Worm (Caenorhabditis elegans) whole organism, L3 larva: ENCODE data around the gene F47B8.3.
A peak's percentile ranks its signal among the peaks of the same experiment; 100 is the strongest.

Source experiments
- R02D3.7 ChIP-seq: fragments of 150-350 bp; optimal IDR thresholded peaks from 2 replicates; lab custom pipeline; 2014; ENCODE audit warnings: missing biosample characterization, missing genetic modification characterization
- ZK546.5 ChIP-seq: sonication (generic microtip); optimal IDR thresholded peaks from 2 replicates; lab custom pipeline; 2017; ENCODE audit warnings: missing biosample characterization, missing genetic modification characterization
- aly-2 ChIP-seq: fragments of 150-350 bp; optimal IDR thresholded peaks from 2 replicates; lab custom pipeline; 2014; ENCODE audit warnings: missing biosample characterization, missing genetic modification characterization
- ceh-16 ChIP-seq: sonication (generic microtip); optimal IDR thresholded peaks from 2 replicates; lab custom pipeline; 2017; ENCODE audit warnings: missing biosample characterization, missing genetic modification characterization
- ceh-28 ChIP-seq: fragments of 150-350 bp; optimal IDR thresholded peaks from 2 replicates; lab custom pipeline; 2014; ENCODE audit warnings: missing biosample characterization, missing genetic modification reagents, missing genetic modification characterization
- ceh-82 ChIP-seq: fragments of 150-350 bp; optimal IDR thresholded peaks from 2 replicates; lab custom pipeline; 2014; ENCODE audit warnings: missing biosample characterization, missing genetic modification characterization
- ceh-9 ChIP-seq: sonication (generic microtip); optimal IDR thresholded peaks from 2 replicates; lab custom pipeline; 2018; ENCODE audit warnings: missing biosample characterization, missing genetic modification characterization
- daf-12 ChIP-seq: fragments of 150-350 bp; optimal IDR thresholded peaks from 2 replicates; lab custom pipeline; 2014; ENCODE audit warnings: missing biosample characterization, missing genetic modification reagents, missing genetic modification characterization
- egl-27 ChIP-seq: sonication (generic microtip); optimal IDR thresholded peaks from 4 replicates; lab custom pipeline; 2017; ENCODE audit warnings: missing biosample characterization, missing genetic modification reagents, missing genetic modification characterization
- egl-5 ChIP-seq: fragments of 150-350 bp; optimal IDR thresholded peaks from 2 replicates; lab custom pipeline; 2017; ENCODE audit warnings: missing biosample characterization, missing genetic modification reagents, missing genetic modification characterization, inconsistent platforms
- elt-1 ChIP-seq: fragments of 150-350 bp; optimal IDR thresholded peaks from 2 replicates; lab custom pipeline; 2014; ENCODE audit warnings: missing biosample characterization, missing genetic modification characterization
- elt-2 ChIP-seq: sonication (generic microtip); optimal IDR thresholded peaks from 2 replicates; lab custom pipeline; 2016; ENCODE audit warnings: missing genetic modification reagents, mild to moderate bottlenecking, missing genetic modification characterization, missing compliant biosample characterization
- elt-3 ChIP-seq, 3 experiments: fragments of 150-350 bp in 1 of 3; sonication (generic microtip) in 2 of 3; optimal IDR thresholded peaks; 2 replicates in 2 of 3; 4 replicates in 1 of 3; lab custom pipeline; 2014 to 2017; ENCODE audit warnings: missing biosample characterization in 3 of 3, missing genetic modification characterization in 3 of 3
- fkh-2 ChIP-seq: fragments of 150-350 bp; optimal IDR thresholded peaks from 2 replicates; lab custom pipeline; 2014; ENCODE audit warnings: missing biosample characterization, missing genetic modification reagents, missing genetic modification characterization
- hmg-11 ChIP-seq: sonication (generic microtip); optimal IDR thresholded peaks from 2 replicates; lab custom pipeline; 2016; ENCODE audit warnings: missing genetic modification characterization, missing compliant biosample characterization
- jun-1 ChIP-seq: fragments of 150-350 bp; optimal IDR thresholded peaks from 2 replicates; lab custom pipeline; 2014; ENCODE audit warnings: missing biosample characterization, missing genetic modification reagents, missing genetic modification characterization
- lin-15B ChIP-seq: fragments of 150-350 bp; optimal IDR thresholded peaks from 2 replicates; lab custom pipeline; 2014; ENCODE audit warnings: missing biosample characterization, missing genetic modification characterization
- mml-1 ChIP-seq: fragments of 150-350 bp; sonication (generic microtip); optimal IDR thresholded peaks from 3 replicates; lab custom pipeline; 2014; ENCODE audit warnings: missing biosample characterization, missing genetic modification characterization
- nfya-1 ChIP-seq: sonication (generic microtip); optimal IDR thresholded peaks from 2 replicates; lab custom pipeline; 2017; ENCODE audit warnings: missing genetic modification characterization, mild to moderate bottlenecking, missing compliant biosample characterization, antibody characterized with exemption, moderate library complexity; ENCODE audit not compliant: insufficient read depth
- nhr-11 ChIP-seq: fragments of 150-350 bp; optimal IDR thresholded peaks from 2 replicates; lab custom pipeline; 2014; ENCODE audit warnings: missing biosample characterization, missing genetic modification characterization
- nhr-12 ChIP-seq: fragments of 150-350 bp; optimal IDR thresholded peaks from 2 replicates; lab custom pipeline; 2014; ENCODE audit warnings: missing biosample characterization, missing genetic modification characterization
- nhr-23 ChIP-seq: fragments of 150-350 bp; optimal IDR thresholded peaks from 2 replicates; lab custom pipeline; 2014; ENCODE audit warnings: missing biosample characterization, missing genetic modification reagents, missing genetic modification characterization
- nhr-237 ChIP-seq: fragments of 150-350 bp; optimal IDR thresholded peaks from 2 replicates; lab custom pipeline; 2014; ENCODE audit warnings: missing biosample characterization, missing genetic modification characterization
- nhr-25 ChIP-seq: sonication (generic microtip); optimal IDR thresholded peaks from 2 replicates; lab custom pipeline; 2017; ENCODE audit warnings: missing biosample characterization, missing genetic modification characterization
- nhr-28 ChIP-seq: fragments of 150-350 bp; optimal IDR thresholded peaks from 2 replicates; lab custom pipeline; 2014; ENCODE audit warnings: missing biosample characterization, missing genetic modification characterization
- nhr-43 ChIP-seq: sonication (generic microtip); optimal IDR thresholded peaks from 2 replicates; lab custom pipeline; 2016; ENCODE audit warnings: mild to moderate bottlenecking, missing genetic modification characterization, missing compliant biosample characterization; ENCODE audit not compliant: poor library complexity, severe bottlenecking
- nhr-76 ChIP-seq: fragments of 150-350 bp; sonication (generic microtip); optimal IDR thresholded peaks from 5 replicates; lab custom pipeline; 2014; ENCODE audit warnings: missing biosample characterization, missing genetic modification characterization
- pha-4 ChIP-seq: fragments of 150-350 bp; optimal IDR thresholded peaks from 2 replicates; lab custom pipeline; 2014; ENCODE audit warnings: missing biosample characterization, missing genetic modification reagents, missing genetic modification characterization
- pqm-1 ChIP-seq: fragments of 150-350 bp; optimal IDR thresholded peaks from 2 replicates; lab custom pipeline; 2017; ENCODE audit warnings: missing biosample characterization, missing genetic modification characterization, inconsistent platforms
- sea-2 ChIP-seq: fragments of 150-350 bp; sonication (generic microtip); optimal IDR thresholded peaks from 4 replicates; lab custom pipeline; 2014; ENCODE audit warnings: missing biosample characterization, missing genetic modification reagents, missing genetic modification characterization
- skn-1 ChIP-seq: fragments of 150-350 bp; optimal IDR thresholded peaks from 2 replicates; lab custom pipeline; 2014; ENCODE audit warnings: missing biosample characterization, missing genetic modification characterization
- snpc-4 ChIP-seq: fragments of 150-350 bp; optimal IDR thresholded peaks from 2 replicates; lab custom pipeline; 2014; ENCODE audit warnings: missing biosample characterization, missing genetic modification characterization
- unc-62 ChIP-seq: fragments of 150-350 bp; sonication (generic microtip); optimal IDR thresholded peaks from 4 replicates; lab custom pipeline; 2014; ENCODE audit warnings: missing biosample characterization, missing genetic modification reagents, missing genetic modification characterization
- zag-1 ChIP-seq: fragments of 150-350 bp; optimal IDR thresholded peaks from 2 replicates; lab custom pipeline; 2014; ENCODE audit warnings: missing biosample characterization, missing genetic modification characterization
- ztf-11 ChIP-seq: fragments of 150-350 bp; optimal IDR thresholded peaks from 2 replicates; lab custom pipeline; 2014; ENCODE audit warnings: missing biosample characterization, missing genetic modification characterization
- ztf-4 ChIP-seq: fragments of 150-350 bp; optimal IDR thresholded peaks from 2 replicates; lab custom pipeline; 2014; ENCODE audit warnings: missing biosample characterization, missing genetic modification characterization

F47B8.3 gene

DNA sequence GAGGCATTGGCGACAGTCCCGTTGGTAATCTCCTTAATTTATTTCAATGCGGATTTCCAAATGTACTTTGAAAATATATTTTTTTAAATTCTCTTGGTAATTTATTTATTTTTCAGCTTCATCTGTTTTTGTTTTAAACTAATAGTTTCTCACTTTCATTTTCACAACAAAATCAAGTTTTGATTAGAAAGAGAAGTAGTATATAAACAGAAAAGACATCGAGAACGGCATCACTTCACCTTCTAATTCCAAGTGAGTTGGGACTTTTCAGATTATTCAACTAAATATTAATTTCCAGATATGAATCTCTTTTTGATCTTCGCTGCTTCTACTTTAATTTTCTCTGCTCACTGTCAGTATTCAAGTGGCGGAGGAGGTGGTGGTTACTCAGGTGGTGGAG, 2.6 kb downstream of the F47B8.3 start, which contains the start of gene F47B8.14:
F47B8.14 (plus strand) TSS at position 301 of the 400 bp plus-strand sequence.
- no peak for TF ChIP-seq hmg-11 (tag; lab: Kevin White, UChicago)
- no peak for TF ChIP-seq egl-27 (tag; lab: Kevin White, UChicago)
- no peak for TF ChIP-seq daf-12 (tag; lab: Kevin White, UChicago)
- no peak for TF ChIP-seq nhr-237
- no peak for TF ChIP-seq nhr-23 (tag; lab: Kevin White, UChicago)
- no peak for TF ChIP-seq lin-15B
- TF ChIP-seq nhr-76 = no peak
- no peak for TF ChIP-seq pqm-1 (tag; lab: Kevin White, UChicago)
- TF ChIP-seq nhr-25 (tag; lab: Kevin White, UChicago) = no peak
- no peak for TF ChIP-seq elt-1 (tag; lab: Kevin White, UChicago)
- TF ChIP-seq jun-1 (tag; lab: Kevin White, UChicago) = no peak
- TF ChIP-seq nhr-28 (tag; lab: Kevin White, UChicago) = no peak
- TF ChIP-seq, all 47 proteins: peak for 0

DNA sequence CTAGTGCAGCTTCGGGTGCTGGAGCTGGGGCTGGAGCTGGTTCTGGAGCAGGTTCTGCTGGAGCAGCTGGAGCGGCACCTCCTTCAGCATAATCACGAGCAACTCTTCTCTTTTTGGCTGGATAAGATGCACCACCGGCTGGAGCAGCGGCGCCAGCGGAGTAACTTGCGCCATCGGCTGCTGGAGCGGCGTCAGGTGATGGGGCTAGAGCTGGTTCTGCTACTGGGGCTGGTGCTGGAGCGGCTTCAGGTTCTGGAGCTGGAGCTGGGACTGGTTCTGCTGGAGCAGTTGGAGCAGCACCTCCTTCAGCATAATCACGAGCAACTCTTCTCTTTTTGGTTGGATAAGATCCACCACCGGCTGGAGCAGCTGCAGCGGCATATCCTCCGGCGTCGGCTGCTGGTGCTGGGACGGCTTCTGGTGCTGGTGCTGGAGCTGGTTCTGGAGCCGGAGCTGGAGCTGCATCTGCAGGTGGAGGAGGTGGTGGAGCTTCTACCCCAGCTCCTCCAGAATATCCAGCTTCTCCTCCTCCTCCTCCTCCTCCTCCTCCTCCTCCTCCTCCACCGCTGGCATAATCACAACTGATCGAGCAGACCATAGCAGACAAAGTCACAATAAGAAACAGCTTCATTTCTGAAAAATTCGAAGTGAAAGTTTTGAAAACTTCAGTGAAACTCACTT, 3.6 kb downstream of the F47B8.3 start, which contains the start of gene F47B8.13:
F47B8.13 (minus strand) TSS at position 631 of the 681 bp plus-strand sequence.
- TF ChIP-seq nhr-28 (tag; lab: Kevin White, UChicago) (no peak), fkh-2 (tag; lab: Kevin White, UChicago) (no peak), ceh-28 (tag; lab: Kevin White, UChicago) (no peak), egl-5 (tag; lab: Kevin White, UChicago) (no peak), pha-4 (tag; lab: Kevin White, UChicago) (no peak), nhr-12 (tag; lab: Kevin White, UChicago) (no peak), nhr-25 (tag; lab: Kevin White, UChicago) (no peak), pqm-1 (tag; lab: Kevin White, UChicago) (no peak), lin-15B (no peak), nfya-1 (tag; lab: Kevin White, UChicago) (no peak), ZK546.5 (tag; lab: Kevin White, UChicago) (no peak), ceh-9 (tag; lab: Kevin White, UChicago) (no peak)

DNA sequence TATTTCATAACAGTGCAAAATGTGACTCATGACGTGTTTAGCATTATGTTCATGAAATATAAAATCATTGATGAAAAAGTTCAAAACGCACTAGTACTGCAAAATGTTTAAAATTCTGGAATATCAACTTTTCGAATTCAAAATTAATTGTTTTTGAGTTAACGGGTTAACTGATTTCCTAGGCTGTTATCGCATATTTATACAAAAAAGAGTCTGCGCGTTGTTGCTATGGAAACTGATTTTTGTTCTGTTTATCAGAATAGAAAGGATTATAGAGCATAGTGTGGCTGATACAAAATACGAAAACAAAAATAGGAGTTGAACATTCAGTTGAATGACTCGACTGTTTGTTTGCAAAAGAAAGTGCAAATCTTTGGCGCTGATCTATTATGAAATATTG, 5.2 kb downstream of the F47B8.3 start:
- no peak for TF ChIP-seq lin-15B
- TF ChIP-seq zag-1 (tag; lab: Kevin White, UChicago) = no peak
- no peak for TF ChIP-seq aly-2
- TF ChIP-seq nhr-76 = no peak
- no peak for TF ChIP-seq hmg-11 (tag; lab: Kevin White, UChicago)
- TF ChIP-seq nhr-23 (tag; lab: Kevin White, UChicago) = no peak
- TF ChIP-seq fkh-2 (tag; lab: Kevin White, UChicago) = no peak
- TF ChIP-seq nhr-28 (tag; lab: Kevin White, UChicago) = no peak
- no peak for TF ChIP-seq ceh-82 (tag; lab: Kevin White, UChicago)
- TF ChIP-seq nhr-11 (tag; lab: Kevin White, UChicago) = no peak
- no peak for TF ChIP-seq skn-1

DNA sequence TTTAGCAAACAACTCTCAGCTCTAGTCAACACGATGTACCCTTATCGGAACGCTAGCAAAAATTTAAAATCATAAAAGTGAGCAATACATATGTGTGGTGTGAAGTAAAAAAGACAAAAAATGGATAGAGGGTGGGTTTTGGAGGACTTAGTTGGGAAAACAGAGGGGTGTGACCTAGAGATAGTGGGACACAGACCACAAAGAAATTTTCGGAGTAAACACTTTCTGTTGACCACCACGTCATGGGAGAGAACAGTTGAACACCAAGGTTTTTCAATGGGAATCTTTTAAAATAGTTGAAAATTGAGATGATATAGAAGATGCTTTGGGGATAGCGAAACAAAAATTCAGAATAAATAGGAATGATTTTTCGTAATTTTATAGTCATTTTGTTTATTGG, 5.6 kb downstream of the F47B8.3 start:
- TF ChIP-seq egl-27 (tag; lab: Kevin White, UChicago) = no peak
- peak; percentile 41 for TF ChIP-seq snpc-4
- peak; percentile 11 for TF ChIP-seq nfya-1 (tag; lab: Kevin White, UChicago)
- TF ChIP-seq elt-3 (tag; optimal IDR thresholded peaks at IDR 0.05; lab: Kevin White, UChicago) = no peak
- TF ChIP-seq pha-4 (tag; lab: Kevin White, UChicago) = peak; percentile 71
- TF ChIP-seq, all 47 proteins: peak for 3

DNA sequence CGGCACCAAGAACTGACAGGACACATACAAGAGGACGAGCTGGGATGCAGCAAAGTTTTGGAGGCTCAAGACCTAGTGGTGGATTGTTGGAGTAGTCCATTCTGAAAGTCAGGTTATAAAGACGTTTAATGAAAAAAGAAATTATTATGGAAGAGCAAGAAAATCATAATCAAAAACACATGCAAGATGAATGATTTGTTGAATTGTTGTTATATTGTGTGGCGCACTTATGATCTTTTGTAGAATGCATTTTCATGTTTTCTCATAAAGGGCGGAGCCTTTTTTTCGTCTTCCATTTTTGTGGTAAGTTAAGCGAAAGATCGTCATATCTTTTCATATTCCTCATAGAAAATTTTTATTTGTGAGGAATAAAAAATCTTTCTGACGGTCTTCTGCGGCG, 6.3 kb downstream of the F47B8.3 start, which contains the start of gene F47B8.2:
F47B8.2 (minus strand) TSS at position 101 of the 400 bp plus-strand sequence.
- TF ChIP-seq elt-2 (tag; lab: Kevin White, UChicago) (no peak), nhr-43 (tag; lab: Kevin White, UChicago) (no peak), aly-2 (no peak), sea-2 (GFP tag; lab: Kevin White, UChicago) (no peak), fkh-2 (tag; lab: Kevin White, UChicago) (no peak), mml-1 (tag; lab: Kevin White, UChicago) (no peak), pqm-1 (tag; lab: Kevin White, UChicago) (no peak), unc-62 (GFP tag; lab: Kevin White, UChicago) (no peak), snpc-4 (no peak), ztf-4 (tag; lab: Kevin White, UChicago) (no peak), ztf-11 (tag; lab: Kevin White, UChicago) (no peak), ceh-9 (tag; lab: Kevin White, UChicago) (no peak), ceh-16 (tag; lab: Kevin White, UChicago) (no peak), nhr-11 (tag; lab: Kevin White, UChicago) (no peak), R02D3.7 (no peak)
